Worm (Caenorhabditis elegans): ENCODE measurements around the gene C02G6.2.

DNA sequence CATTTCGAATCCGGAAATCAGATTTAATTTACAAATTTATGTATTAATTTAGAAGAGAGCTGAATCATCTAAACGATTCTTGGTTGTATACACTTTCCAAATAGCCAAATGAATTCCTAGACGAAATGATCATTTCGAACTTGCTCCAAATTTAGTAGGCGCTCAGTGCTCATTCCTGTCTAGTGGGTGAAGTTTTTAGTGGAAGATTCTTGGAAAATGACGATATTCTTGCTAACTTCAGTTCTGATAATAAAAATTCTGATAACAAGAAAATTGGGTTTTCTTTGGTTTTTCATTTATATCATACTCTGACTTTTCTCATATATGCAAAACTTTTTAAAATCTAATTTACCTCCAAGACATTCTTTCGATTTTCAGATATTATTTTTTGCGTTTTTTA lies 49.9 kb downstream of the C02G6.2 start:
- TF ChIP-seq lin-13 (GFP tag; optimal IDR thresholded peaks at IDR 0.05), result no peak
- no peak for TF ChIP-seq egl-27 (tag; optimal IDR thresholded peaks at IDR 0.05)
- no peak for TF ChIP-seq ama-1 (optimal IDR thresholded peaks at IDR 0.05)
- TF ChIP-seq nhr-6 (tag; optimal IDR thresholded peaks at IDR 0.05), result no peak
- no peak for TF ChIP-seq ztf-4 (tag; optimal IDR thresholded peaks at IDR 0.05)
- TF ChIP-seq nhr-77 (tag; optimal IDR thresholded peaks at IDR 0.05), result no peak
- no peak for TF ChIP-seq nhr-25 (tag; optimal IDR thresholded peaks at IDR 0.05)
- TF ChIP-seq unc-62 (GFP tag; optimal IDR thresholded peaks at IDR 0.05), result no peak
- no peak for TF ChIP-seq nhr-237 (tag; optimal IDR thresholded peaks at IDR 0.05)
- no peak for TF ChIP-seq ceh-16 (tag; optimal IDR thresholded peaks at IDR 0.05)
- TF ChIP-seq mdl-1 (tag; optimal IDR thresholded peaks at IDR 0.05), result no peak

All from whole organism, L2 larva.